Worm (Caenorhabditis elegans) whole organism, L4/young adult: ENCODE results near the gene noca-1.

Source experiments
- W03F9.2 ChIP-seq: fragments of 150-350 bp; optimal IDR thresholded peaks from 2 replicates; lab custom pipeline; 2014; ENCODE audit warnings: missing biosample characterization, missing genetic modification characterization
- dao-5 ChIP-seq: sonication (generic microtip); optimal IDR thresholded peaks from 2 replicates; lab custom pipeline; 2016; ENCODE audit warnings: missing genotype, missing genetic modification characterization, moderate library complexity, missing compliant biosample characterization
- him-1 ChIP-seq: sonication (generic microtip); optimal IDR thresholded peaks from 2 replicates; lab custom pipeline; 2016; ENCODE audit warnings: missing genotype, missing genetic modification reagents, missing genetic modification characterization, missing compliant biosample characterization

ce11 chrV:13193488-13194042 lies 40.8 kb downstream of the noca-1 start, which contains the start of gene sun-1:
- TF ChIP-seq dao-5 (tag; lab: Kevin White, UChicago), result no peak
- no peak for TF ChIP-seq him-1 (tag; lab: Kevin White, UChicago)
- TF ChIP-seq W03F9.2 (tag; lab: Kevin White, UChicago), result no peak
